Worm (Caenorhabditis elegans) whole organism, L3 larva: ENCODE measurements around the gene clec-135.

ENCODE experiments used
- R02D3.7 ChIP-seq: fragments of 150-350 bp; optimal IDR thresholded peaks from 2 replicates; lab custom pipeline; 2014; ENCODE audit warnings: missing biosample characterization, missing genetic modification characterization
- ceh-16 ChIP-seq: sonication (generic microtip); optimal IDR thresholded peaks from 2 replicates; lab custom pipeline; 2017; ENCODE audit warnings: missing biosample characterization, missing genetic modification characterization
- elt-1 ChIP-seq: fragments of 150-350 bp; optimal IDR thresholded peaks from 2 replicates; lab custom pipeline; 2014; ENCODE audit warnings: missing biosample characterization, missing genetic modification characterization
- lin-15B ChIP-seq: fragments of 150-350 bp; optimal IDR thresholded peaks from 2 replicates; lab custom pipeline; 2014; ENCODE audit warnings: missing biosample characterization, missing genetic modification characterization
- lin-39 ChIP-seq: fragments of 150-350 bp; optimal IDR thresholded peaks from 2 replicates; lab custom pipeline; 2018; ENCODE audit warnings: missing biosample characterization, missing genetic modification reagents, missing genetic modification characterization
- mdl-1 ChIP-seq: fragments of 150-350 bp; optimal IDR thresholded peaks from 2 replicates; lab custom pipeline; 2014; ENCODE audit warnings: missing biosample characterization, missing genetic modification characterization
- mml-1 ChIP-seq: fragments of 150-350 bp; sonication (generic microtip); optimal IDR thresholded peaks from 3 replicates; lab custom pipeline; 2014; ENCODE audit warnings: missing biosample characterization, missing genetic modification characterization
- nhr-11 ChIP-seq: fragments of 150-350 bp; optimal IDR thresholded peaks from 2 replicates; lab custom pipeline; 2014; ENCODE audit warnings: missing biosample characterization, missing genetic modification characterization
- nhr-28 ChIP-seq: fragments of 150-350 bp; optimal IDR thresholded peaks from 2 replicates; lab custom pipeline; 2014; ENCODE audit warnings: missing biosample characterization, missing genetic modification characterization
- skn-1 ChIP-seq: fragments of 150-350 bp; optimal IDR thresholded peaks from 2 replicates; lab custom pipeline; 2014; ENCODE audit warnings: missing biosample characterization, missing genetic modification characterization

DNA sequence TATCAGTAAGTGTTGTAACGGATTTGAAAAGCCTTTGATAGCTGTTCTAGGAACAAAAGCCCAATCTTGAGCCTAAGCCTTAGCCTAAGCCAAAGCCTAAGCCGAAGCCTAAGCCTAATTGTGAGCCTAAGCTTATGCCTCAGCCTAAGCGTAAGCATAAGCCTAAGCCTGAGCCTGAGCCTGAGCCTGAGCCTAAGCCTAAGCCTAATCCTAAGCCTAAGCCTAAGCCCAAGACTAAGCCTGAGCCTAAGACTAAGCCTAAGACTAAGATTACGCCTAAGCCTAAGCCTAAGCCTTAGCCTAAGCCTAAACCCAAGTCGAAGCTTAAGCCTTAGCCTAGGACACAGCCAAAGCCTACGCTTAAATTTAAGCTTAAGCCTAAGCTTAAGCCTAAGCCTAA is 19.1 kb upstream of the clec-135 start:
- no peak for TF ChIP-seq R02D3.7 (tag; lab: Kevin White, UChicago)
- no peak for TF ChIP-seq nhr-11 (tag; lab: Kevin White, UChicago)
- no peak for TF ChIP-seq mml-1 (tag; lab: Kevin White, UChicago)
- TF ChIP-seq skn-1 (tag; lab: Kevin White, UChicago) = no peak
- no peak for TF ChIP-seq nhr-28
- TF ChIP-seq ceh-16 = no peak
- no peak for TF ChIP-seq elt-1 (tag; lab: Kevin White, UChicago)
- TF ChIP-seq lin-15B = no peak
- no peak for TF ChIP-seq lin-39 (tag; lab: Kevin White, UChicago)
- no peak for TF ChIP-seq mdl-1 (tag; lab: Kevin White, UChicago)
